Worm (Caenorhabditis elegans) whole organism, late embryonic: ENCODE measurements around the gene pks-1.

Experiments
- C38D4.7 ChIP-seq: fragments of 200-800 bp; sonication (Bioruptor generic); optimal IDR thresholded peaks from 2 replicates; lab custom pipeline; 2018; ENCODE audit warnings: mild to moderate bottlenecking, missing genetic modification characterization, moderate library complexity, missing compliant biosample characterization
- F13H6.1 ChIP-seq: sonication (generic microtip); optimal IDR thresholded peaks from 2 replicates; lab custom pipeline; 2016; ENCODE audit warnings: missing genetic modification characterization, missing compliant biosample characterization
- K02D7.2 ChIP-seq: sonication (generic microtip); optimal IDR thresholded peaks from 2 replicates; lab custom pipeline; 2017; ENCODE audit warnings: mild to moderate bottlenecking, missing genetic modification characterization, missing compliant biosample characterization
- T23F11.4 ChIP-seq: fragments of 200-800 bp; sonication (Bioruptor generic); optimal IDR thresholded peaks from 2 replicates; lab custom pipeline; 2018; ENCODE audit warnings: mild to moderate bottlenecking, missing genetic modification characterization, missing compliant biosample characterization
- Y22D7AL.16 ChIP-seq: sonication (generic microtip); optimal IDR thresholded peaks from 2 replicates; lab custom pipeline; 2016; ENCODE audit warnings: missing genetic modification characterization, missing compliant biosample characterization
- ama-1 ChIP-seq: fragments of 150-350 bp; optimal IDR thresholded peaks from 2 replicates; lab custom pipeline; 2014
- ceh-2 ChIP-seq: sonication (generic microtip); optimal IDR thresholded peaks from 2 replicates; lab custom pipeline; 2016; ENCODE audit warnings: missing genotype, missing genetic modification characterization, missing compliant biosample characterization
- ceh-22 ChIP-seq: sonication (generic microtip); optimal IDR thresholded peaks from 2 replicates; lab custom pipeline; 2017; ENCODE audit warnings: missing biosample characterization, missing genetic modification characterization
- ceh-24 ChIP-seq: sonication (generic microtip); optimal IDR thresholded peaks from 2 replicates; lab custom pipeline; 2016; ENCODE audit warnings: mild to moderate bottlenecking, missing genetic modification characterization, missing compliant biosample characterization
- ceh-30 ChIP-seq: fragments of 150-350 bp; optimal IDR thresholded peaks from 2 replicates; lab custom pipeline; 2014; ENCODE audit warnings: missing biosample characterization, missing genetic modification characterization
- ceh-34 ChIP-seq: sonication (generic microtip); optimal IDR thresholded peaks from 2 replicates; lab custom pipeline; 2016; ENCODE audit warnings: mild to moderate bottlenecking, missing genetic modification characterization, missing compliant biosample characterization
- ceh-45 ChIP-seq: fragments of 200-800 bp; sonication (Bioruptor generic); IDR thresholded peaks from 2 replicates; pipeline ENCODE4 v1.3.6; 2022; ENCODE audit warnings: missing genetic modification reagents, missing genetic modification characterization, missing compliant biosample characterization
- ceh-48 ChIP-seq: sonication (generic microtip); optimal IDR thresholded peaks from 2 replicates; lab custom pipeline; 2016; ENCODE audit warnings: missing genetic modification characterization, inconsistent platforms, missing compliant biosample characterization
- che-1 ChIP-seq: sonication (generic microtip); optimal IDR thresholded peaks from 2 replicates; lab custom pipeline; 2016; ENCODE audit warnings: mild to moderate bottlenecking, missing genetic modification characterization, missing compliant biosample characterization
- dmd-4 ChIP-seq: sonication (generic microtip); optimal IDR thresholded peaks from 2 replicates; lab custom pipeline; 2016; ENCODE audit warnings: borderline replicate concordance, missing genetic modification characterization, missing compliant biosample characterization
- dve-1 ChIP-seq: sonication (generic microtip); optimal IDR thresholded peaks from 2 replicates; lab custom pipeline; 2017; ENCODE audit warnings: antibody characterized with exemption, mild to moderate bottlenecking, missing genetic modification characterization, missing compliant biosample characterization
- elt-2 ChIP-seq: sonication (generic microtip); optimal IDR thresholded peaks from 2 replicates; lab custom pipeline; 2016; ENCODE audit warnings: missing genetic modification reagents, missing genetic modification characterization, missing compliant biosample characterization
- elt-4 ChIP-seq: sonication (generic microtip); optimal IDR thresholded peaks from 2 replicates; lab custom pipeline; 2016; ENCODE audit warnings: missing genetic modification characterization, missing compliant biosample characterization
- eyg-1 ChIP-seq: sonication (generic microtip); optimal IDR thresholded peaks from 2 replicates; lab custom pipeline; 2016; ENCODE audit warnings: missing genotype, missing genetic modification characterization, missing compliant biosample characterization
- fkh-6 ChIP-seq: sonication (generic microtip); optimal IDR thresholded peaks from 2 replicates; lab custom pipeline; 2016; ENCODE audit warnings: missing genetic modification characterization, missing compliant biosample characterization
- gmeb-2 ChIP-seq: sonication (generic microtip); optimal IDR thresholded peaks from 2 replicates; lab custom pipeline; 2016; ENCODE audit warnings: missing genetic modification characterization, inconsistent platforms, missing compliant biosample characterization
- hlh-30 ChIP-seq: sonication (generic microtip); optimal IDR thresholded peaks from 2 replicates; lab custom pipeline; 2017; ENCODE audit warnings: antibody characterized with exemption, missing genetic modification characterization, missing compliant biosample characterization; ENCODE audit not compliant: insufficient read depth
- hlh-6 ChIP-seq: sonication (generic microtip); optimal IDR thresholded peaks from 2 replicates; lab custom pipeline; 2016; ENCODE audit warnings: missing genotype, missing genetic modification characterization, missing compliant biosample characterization
- lim-6 ChIP-seq: sonication (generic microtip); optimal IDR thresholded peaks from 2 replicates; lab custom pipeline; 2016; ENCODE audit warnings: missing genetic modification characterization, missing compliant biosample characterization
- lin-11 ChIP-seq: fragments of 200-800 bp; sonication (Bioruptor generic); optimal IDR thresholded peaks from 2 replicates; lab custom pipeline; 2018; ENCODE audit warnings: mild to moderate bottlenecking, missing genetic modification characterization, missing compliant biosample characterization
- madf-2 ChIP-seq: sonication (generic microtip); optimal IDR thresholded peaks from 2 replicates; lab custom pipeline; 2017; ENCODE audit warnings: missing genetic modification characterization, missing compliant biosample characterization
- nfya-1 ChIP-seq: sonication (generic microtip); optimal IDR thresholded peaks from 2 replicates; lab custom pipeline; 2017; ENCODE audit warnings: missing genetic modification characterization, mild to moderate bottlenecking, missing compliant biosample characterization, antibody characterized with exemption, moderate library complexity
- odd-2 ChIP-seq: sonication (generic microtip); optimal IDR thresholded peaks from 2 replicates; lab custom pipeline; 2017; ENCODE audit warnings: antibody characterized with exemption, mild to moderate bottlenecking, missing genetic modification characterization, missing compliant biosample characterization
- pat-9 ChIP-seq: fragments of 200-800 bp; sonication (Bioruptor generic); optimal IDR thresholded peaks from 2 replicates; lab custom pipeline; 2018; ENCODE audit warnings: mild to moderate bottlenecking, missing genetic modification characterization, moderate library complexity, missing compliant biosample characterization
- pax-1 ChIP-seq: fragments of 150-350 bp; optimal IDR thresholded peaks from 2 replicates; lab custom pipeline; 2014; ENCODE audit warnings: missing biosample characterization, missing genetic modification characterization
- pha-4 ChIP-seq: fragments of 150-350 bp; optimal IDR thresholded peaks from 2 replicates; lab custom pipeline; 2018; ENCODE audit warnings: missing biosample characterization, missing genetic modification reagents, missing genetic modification characterization
- pqm-1 ChIP-seq: sonication (generic microtip); optimal IDR thresholded peaks from 2 replicates; lab custom pipeline; 2016; ENCODE audit warnings: missing genetic modification characterization, missing compliant biosample characterization
- rnt-1 ChIP-seq: sonication (generic microtip); optimal IDR thresholded peaks from 2 replicates; lab custom pipeline; 2016; ENCODE audit warnings: missing genetic modification characterization, missing compliant biosample characterization
- sdc-2 ChIP-seq: sonication (generic microtip); optimal IDR thresholded peaks from 2 replicates; lab custom pipeline; 2016; ENCODE audit warnings: missing genotype, missing genetic modification characterization, missing compliant biosample characterization
- sox-2 ChIP-seq: fragments of 200-800 bp; sonication (Bioruptor generic); IDR thresholded peaks from 2 replicates; pipeline ENCODE4 v1.3.6; 2022; ENCODE audit warnings: missing genetic modification reagents, missing genetic modification characterization, missing compliant biosample characterization
- sox-4 ChIP-seq: sonication (generic microtip); optimal IDR thresholded peaks from 2 replicates; lab custom pipeline; 2017; ENCODE audit warnings: mild to moderate bottlenecking, missing genetic modification characterization, inconsistent platforms, missing compliant biosample characterization
- syd-9 ChIP-seq: sonication (generic microtip); optimal IDR thresholded peaks from 2 replicates; lab custom pipeline; 2016; ENCODE audit warnings: mild to moderate bottlenecking, missing genetic modification characterization, moderate library complexity, missing compliant biosample characterization
- unc-55 ChIP-seq: sonication (generic microtip); optimal IDR thresholded peaks from 2 replicates; lab custom pipeline; 2017; ENCODE audit warnings: missing biosample characterization, missing genetic modification reagents, missing genetic modification characterization
- unc-86 ChIP-seq: sonication (generic microtip); optimal IDR thresholded peaks from 2 replicates; lab custom pipeline; 2016; ENCODE audit warnings: missing genetic modification characterization, missing compliant biosample characterization
- zip-5 ChIP-seq: sonication (generic microtip); optimal IDR thresholded peaks from 2 replicates; lab custom pipeline; 2016; ENCODE audit warnings: missing genetic modification characterization, missing compliant biosample characterization
- ztf-16 ChIP-seq: sonication (generic microtip); optimal IDR thresholded peaks from 2 replicates; lab custom pipeline; 2017; ENCODE audit warnings: missing genetic modification characterization, missing compliant biosample characterization

The pks-1 gene

DNA sequence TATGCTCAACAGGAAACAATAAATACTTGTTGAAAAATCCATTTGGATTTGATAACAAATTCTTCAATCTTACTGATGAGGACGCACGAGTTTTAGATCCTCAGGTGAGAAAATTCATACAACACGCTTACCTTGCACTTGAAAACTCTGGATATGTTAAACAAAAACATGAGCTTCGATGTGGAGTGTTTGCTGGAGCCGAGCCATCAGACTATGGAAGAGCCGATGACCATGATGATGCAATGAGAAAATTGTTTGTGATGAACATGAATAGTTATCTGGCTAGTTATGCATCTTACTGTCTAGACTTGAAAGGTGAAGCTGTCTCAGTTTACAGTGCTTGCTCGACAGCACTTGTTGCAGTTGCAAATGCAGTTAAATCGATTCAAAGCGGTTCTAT lies 20.3 kb downstream of the pks-1 start:
- no peak for TF ChIP-seq Y22D7AL.16 (tag; lab: Kevin White, UChicago)
- no peak for TF ChIP-seq syd-9 (tag; lab: Kevin White, UChicago)
- TF ChIP-seq pax-1 (tag; lab: Kevin White, UChicago), result no peak
- TF ChIP-seq ceh-34 (tag; lab: Kevin White, UChicago), result no peak
- no peak for TF ChIP-seq T23F11.4 (GFP tag; lab: Kevin White, UChicago)
- no peak for TF ChIP-seq elt-2 (tag; lab: Kevin White, UChicago)
- TF ChIP-seq sdc-2 (tag; lab: Kevin White, UChicago), result no peak
- no peak for TF ChIP-seq hlh-30 (tag; lab: Kevin White, UChicago)
- TF ChIP-seq pat-9, result no peak
- TF ChIP-seq madf-2 (tag; lab: Kevin White, UChicago), result no peak
- TF ChIP-seq eyg-1 (tag; lab: Kevin White, UChicago), result no peak
- no peak for TF ChIP-seq nfya-1
- TF ChIP-seq zip-5 (tag; lab: Kevin White, UChicago), result no peak
- no peak for TF ChIP-seq lin-11 (tag; lab: Kevin White, UChicago)
- no peak for TF ChIP-seq unc-55 (GFP tag; lab: Kevin White, UChicago)

DNA sequence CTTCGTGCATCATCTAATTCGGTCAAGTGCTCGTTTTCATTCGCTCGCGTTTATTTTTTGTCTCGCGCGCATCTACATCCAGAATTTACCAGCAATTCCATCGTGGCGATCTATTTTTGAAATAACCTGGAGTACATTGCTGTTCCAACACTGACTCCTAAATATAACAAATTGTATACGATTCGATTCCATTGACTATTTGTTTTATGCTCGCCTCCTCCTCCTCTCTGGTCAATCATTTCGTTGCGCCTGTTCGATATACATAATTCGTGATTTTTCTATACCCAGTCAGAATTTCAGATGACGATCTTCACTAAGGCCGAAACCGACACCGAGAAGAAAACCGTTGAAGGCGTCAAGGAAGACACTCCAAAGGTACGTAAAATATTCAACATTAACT lies 31.3 kb downstream of the pks-1 start, which contains the start of gene itm-2:
TSS of gene itm-2 (plus strand) at position 301 of the 400 bp plus-strand sequence.
- no peak for TF ChIP-seq pat-9
- TF ChIP-seq pha-4 (tag; lab: Kevin White, UChicago), result no peak
- TF ChIP-seq K02D7.2 (tag; lab: Kevin White, UChicago), result no peak
- no peak for TF ChIP-seq unc-55 (GFP tag; lab: Kevin White, UChicago)
- no peak for TF ChIP-seq sox-4
- TF ChIP-seq fkh-6 (tag; lab: Kevin White, UChicago), result no peak
- no peak for TF ChIP-seq pax-1 (tag; lab: Kevin White, UChicago)
- TF ChIP-seq dve-1 (tag; lab: Kevin White, UChicago), result no peak
- no peak for TF ChIP-seq ceh-24 (tag; lab: Kevin White, UChicago)
- TF ChIP-seq gmeb-2 (tag; lab: Kevin White, UChicago), result no peak

ce11 chrX:5447381-5447780 lies 33.8 kb downstream of the pks-1 start:
- TF ChIP-seq ceh-45 (no peak), sox-4 (no peak), dmd-4 (tag; lab: Kevin White, UChicago) (no peak), hlh-6 (tag; lab: Kevin White, UChicago) (no peak), rnt-1 (no peak), ztf-16 (no peak), lin-11 (tag; lab: Kevin White, UChicago) (no peak), pat-9 (no peak), unc-86 (tag; lab: Kevin White, UChicago) (no peak), pqm-1 (tag; lab: Kevin White, UChicago) (no peak), elt-4 (tag; lab: Kevin White, UChicago) (no peak), che-1 (tag; lab: Kevin White, UChicago) (no peak), K02D7.2 (tag; lab: Kevin White, UChicago) (no peak), ceh-30 (tag; lab: Kevin White, UChicago) (no peak), eyg-1 (tag; lab: Kevin White, UChicago) (no peak), ceh-48 (tag; lab: Kevin White, UChicago) (no peak), pax-1 (tag; lab: Kevin White, UChicago) (no peak)

DNA sequence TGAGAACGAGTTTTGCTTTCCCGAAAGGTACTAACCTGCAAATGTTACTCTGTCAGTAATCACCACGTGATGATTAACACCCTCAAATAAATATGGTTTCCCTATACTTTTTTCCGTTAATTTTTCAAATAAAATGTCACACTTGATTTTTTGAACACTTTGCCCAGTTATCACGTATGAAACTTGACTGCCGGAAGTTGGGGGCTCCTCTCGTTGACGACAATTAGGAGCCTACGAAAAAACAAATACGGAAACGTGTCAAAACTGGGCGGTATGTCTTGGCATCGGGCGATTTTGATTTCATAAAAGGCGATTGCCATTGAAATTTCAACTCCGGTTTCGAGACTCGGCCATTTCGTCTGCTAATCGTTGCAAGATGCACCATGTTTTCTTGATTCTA lies 34.3 kb downstream of the pks-1 start, which contains the start of gene C25F6.8:
TSS of gene C25F6.8 (plus strand) at position 301 of the 400 bp plus-strand sequence.
- no peak for TF ChIP-seq odd-2 (tag; lab: Kevin White, UChicago)
- no peak for TF ChIP-seq sox-2 (GFP tag; lab: Robert Waterston, UW)
- no peak for TF ChIP-seq unc-55 (GFP tag; lab: Kevin White, UChicago)
- no peak for TF ChIP-seq sox-4
- no peak for TF ChIP-seq ceh-2
- no peak for TF ChIP-seq syd-9 (tag; lab: Kevin White, UChicago)
- TF ChIP-seq ama-1 (lab: Kevin White, UChicago), result no peak
- TF ChIP-seq ceh-22 (tag; lab: Kevin White, UChicago), result no peak
- TF ChIP-seq ceh-48 (tag; lab: Kevin White, UChicago), result no peak
- TF ChIP-seq lim-6 (tag; lab: Kevin White, UChicago), result no peak
- TF ChIP-seq dve-1 (tag; lab: Kevin White, UChicago), result no peak
- TF ChIP-seq F13H6.1 (tag; lab: Kevin White, UChicago), result no peak
- TF ChIP-seq C38D4.7 (GFP tag; lab: Kevin White, UChicago), result no peak
